Worm (Caenorhabditis elegans) whole organism, L1 larva: ENCODE measurements around the gene F54E4.4.

Experiments
- ceh-82 ChIP-seq, 3 experiments: fragments of 150-350 bp in 1 of 3; sonication (generic microtip) in 2 of 3; optimal IDR thresholded peaks; 2 replicates each; lab custom pipeline; 2014 to 2017; ENCODE audit warnings: missing biosample characterization in 3 of 3, missing genetic modification characterization in 3 of 3
- mdl-1 ChIP-seq, 2 experiments: fragments of 150-350 bp; optimal IDR thresholded peaks; 2 replicates each; lab custom pipeline; 2014 to 2017; ENCODE audit warnings: missing biosample characterization in 2 of 2, missing genetic modification characterization in 2 of 2, inconsistent platforms in 1 of 2
- pqm-1 ChIP-seq: sonication (generic microtip); optimal IDR thresholded peaks from 3 replicates; lab custom pipeline; 2017; ENCODE audit warnings: missing biosample characterization, missing genetic modification characterization
- unc-62 ChIP-seq: fragments of 150-350 bp; optimal IDR thresholded peaks from 2 replicates; lab custom pipeline; 2014; ENCODE audit warnings: missing biosample characterization, missing genetic modification reagents, missing genetic modification characterization

ce11 chrX:14678983-14679382 is 33.7 kb upstream of the F54E4.4 start:
- TF ChIP-seq ceh-82 (tag; optimal IDR thresholded peaks at IDR 0.05; lab: Kevin White, UChicago): no peak
- TF ChIP-seq pqm-1 (tag; lab: Kevin White, UChicago): no peak
- no peak for TF ChIP-seq unc-62
- no peak for TF ChIP-seq mdl-1 (tag; optimal IDR thresholded peaks at IDR 0.05; lab: Kevin White, UChicago)
